Worm (Caenorhabditis elegans): ENCODE data around the gene cpt-2.

The cpt-2 gene

DNA sequence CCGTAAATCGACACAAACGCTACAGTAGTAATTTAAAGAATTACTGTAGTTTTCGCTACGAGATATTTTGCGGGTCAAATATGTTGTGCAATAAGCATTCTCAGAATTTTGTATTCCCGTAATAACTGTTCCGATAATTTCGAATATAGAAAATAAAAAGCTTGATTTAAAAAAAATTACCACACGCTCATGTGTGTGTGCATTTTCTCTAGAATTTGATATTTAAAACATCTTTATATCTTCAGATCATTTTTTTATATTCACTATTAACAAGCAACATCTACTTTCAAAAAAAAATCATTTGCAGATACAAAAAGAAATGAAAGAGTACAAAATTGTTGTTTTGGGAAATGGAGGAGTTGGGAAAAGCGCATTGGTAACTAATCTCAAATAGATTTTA lies 2.5 kb upstream of the cpt-2 start, which contains the start of gene rap-3:
Gene rap-3, plus strand, starts transcription at position 301 of the 400 bp plus-strand sequence.
- TF ChIP-seq pqm-1 (tag; optimal IDR thresholded peaks at IDR 0.05), result no peak
- TF ChIP-seq pros-1 (tag; optimal IDR thresholded peaks at IDR 0.05), result no peak

DNA sequence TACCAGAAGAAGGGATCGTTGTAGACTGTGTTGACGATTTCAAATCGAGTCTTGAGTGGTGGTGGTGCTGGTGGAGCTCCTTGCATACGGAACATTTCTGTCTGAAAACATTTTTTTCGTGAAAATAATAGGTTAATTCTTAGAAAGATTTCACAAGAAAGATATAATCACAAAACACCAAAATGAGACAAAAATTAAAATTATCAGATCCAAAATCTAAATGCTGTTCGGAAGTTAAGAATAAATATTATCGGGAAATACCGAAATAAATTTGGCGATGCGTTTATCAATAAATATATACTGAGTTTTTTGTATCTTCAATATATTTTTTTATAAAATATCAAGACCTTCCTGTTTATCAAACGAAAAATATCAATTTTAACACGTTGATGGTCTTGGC lies 950 bp upstream of the cpt-2 start, which contains the start of gene C08F8.9:
Gene C08F8.9, minus strand, starts transcription at position 101 of the 400 bp plus-strand sequence.
- TF ChIP-seq dmd-4 (tag; optimal IDR thresholded peaks at IDR 0.05; ENCODE audit: borderline replicate concordance) (no peak), ceh-9 (tag; optimal IDR thresholded peaks at IDR 0.05) (no peak), pat-9 (tag; optimal IDR thresholded peaks at IDR 0.05) (no peak), dve-1 (tag; optimal IDR thresholded peaks at IDR 0.05) (no peak), pha-2 (tag; optimal IDR thresholded peaks at IDR 0.05) (no peak), C38D4.7 (GFP tag; optimal IDR thresholded peaks at IDR 0.05) (no peak), tbx-7 (tag; optimal IDR thresholded peaks at IDR 0.05) (no peak), sdc-2 (tag; optimal IDR thresholded peaks at IDR 0.05) (no peak)

DNA sequence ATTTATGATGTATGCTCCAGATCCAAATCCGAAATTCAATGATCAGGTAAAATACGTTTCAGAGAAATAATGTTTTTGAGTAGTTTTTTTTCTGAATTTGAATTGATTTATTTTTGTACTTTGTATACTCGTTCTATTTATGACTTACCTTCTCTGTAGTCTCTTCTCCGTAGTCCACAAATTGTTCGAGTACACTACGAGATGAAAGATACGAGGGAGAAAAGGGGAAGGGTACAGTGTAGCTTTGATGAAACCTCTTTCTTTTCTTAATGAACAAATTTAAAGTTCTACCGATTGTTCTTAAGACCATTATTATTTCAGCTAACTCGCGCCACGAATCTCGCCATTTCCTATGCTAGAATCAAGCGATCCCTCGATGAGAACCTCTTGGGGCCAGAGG lies 632 bp downstream of the cpt-2 start:
- no peak for TF ChIP-seq hlh-13 (GFP tag; optimal IDR thresholded peaks at IDR 0.05)
- TF ChIP-seq nfya-1 (tag; optimal IDR thresholded peaks at IDR 0.05), result no peak
- TF ChIP-seq pha-4 (tag; optimal IDR thresholded peaks at IDR 0.05), result no peak
- no peak for TF ChIP-seq elt-4 (tag; optimal IDR thresholded peaks at IDR 0.05)
- no peak for TF ChIP-seq nhr-11 (tag; optimal IDR thresholded peaks at IDR 0.05)
- no peak for TF ChIP-seq ceh-24 (tag; optimal IDR thresholded peaks at IDR 0.05)
- TF ChIP-seq npax-4 (tag; optimal IDR thresholded peaks at IDR 0.05), result no peak
- no peak for TF ChIP-seq ceh-19 (GFP tag; optimal IDR thresholded peaks at IDR 0.05)
- TF ChIP-seq hlh-30 (tag; optimal IDR thresholded peaks at IDR 0.05; ENCODE audit: insufficient read depth), result no peak
- no peak for TF ChIP-seq pat-9 (tag; optimal IDR thresholded peaks at IDR 0.05)
- TF ChIP-seq lim-6 (tag; optimal IDR thresholded peaks at IDR 0.05), result no peak
- TF ChIP-seq syd-9 (tag; optimal IDR thresholded peaks at IDR 0.05), result no peak
- TF ChIP-seq tbx-2 (tag; optimal IDR thresholded peaks at IDR 0.05), result no peak
- TF ChIP-seq pax-1 (tag; optimal IDR thresholded peaks at IDR 0.05), result no peak
- no peak for TF ChIP-seq sdc-2 (tag; optimal IDR thresholded peaks at IDR 0.05)
- TF ChIP-seq gmeb-2 (tag; optimal IDR thresholded peaks at IDR 0.05), result no peak
- TF ChIP-seq nhr-232 (tag; optimal IDR thresholded peaks at IDR 0.05), result no peak

DNA sequence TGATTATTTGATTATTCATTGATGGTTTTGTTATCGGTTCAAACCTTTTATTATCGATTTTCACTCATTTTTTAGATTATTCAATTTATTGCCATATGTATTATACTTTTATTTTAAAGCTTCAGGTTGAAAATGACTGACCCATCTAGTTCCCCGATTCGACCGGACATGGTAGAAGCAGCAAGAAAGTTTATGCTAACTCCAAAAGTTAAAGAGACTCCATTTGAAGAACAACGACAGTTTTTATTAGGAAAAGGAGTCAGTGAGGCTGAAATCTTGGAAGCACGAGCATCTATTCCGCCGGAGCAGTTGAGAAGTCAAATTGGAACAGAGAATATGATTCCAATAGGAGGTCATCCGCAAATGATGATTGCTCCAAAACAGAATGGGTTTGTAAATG lies 3.6 kb downstream of the cpt-2 start, which contains the start of gene prx-14:
Gene prx-14, plus strand, starts transcription at position 120 of the 400 bp plus-strand sequence.
- TF ChIP-seq elt-2 (tag; optimal IDR thresholded peaks at IDR 0.05), result peak; percentile 33
- no peak for TF ChIP-seq elt-4 (tag; optimal IDR thresholded peaks at IDR 0.05)

DNA sequence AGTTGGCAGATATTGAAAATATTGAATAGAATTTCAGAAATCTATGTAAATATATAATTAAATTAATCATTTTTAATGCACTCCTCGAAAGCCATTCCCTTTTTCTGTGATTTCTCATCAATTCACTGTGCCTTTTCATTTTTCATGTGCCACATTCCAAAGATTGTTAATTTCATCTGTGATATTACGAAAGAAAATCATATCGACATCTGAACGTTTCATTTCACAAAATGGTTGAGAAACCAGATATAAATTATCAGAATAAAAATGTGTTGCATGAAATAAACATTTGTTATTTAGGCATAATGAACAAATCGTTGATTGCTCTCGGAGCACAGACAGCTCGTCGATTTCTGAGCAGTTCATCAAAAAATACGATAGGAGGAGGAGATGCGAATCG lies 4.5 kb downstream of the cpt-2 start, which contains the start of gene nuaf-3:
Gene nuaf-3, plus strand, starts transcription at position 301 of the 400 bp plus-strand sequence.
- TF ChIP-seq lin-11 (tag; optimal IDR thresholded peaks at IDR 0.05) (no peak), ztf-16 (tag; optimal IDR thresholded peaks at IDR 0.05) (no peak), ceh-22 (tag; optimal IDR thresholded peaks at IDR 0.05) (no peak), ceh-45 (GFP tag; IDR thresholded peaks at IDR 0.05) (no peak), zip-5 (tag; optimal IDR thresholded peaks at IDR 0.05) (no peak), sox-2 (GFP tag; IDR thresholded peaks at IDR 0.05) (no peak), ttx-3 (tag; optimal IDR thresholded peaks at IDR 0.05) (no peak), fkh-10 (GFP tag; optimal IDR thresholded peaks at IDR 0.05) (no peak), fax-1 (tag; optimal IDR thresholded peaks at IDR 0.05) (no peak), elt-4 (tag; optimal IDR thresholded peaks at IDR 0.05) (no peak), rnt-1 (tag; optimal IDR thresholded peaks at IDR 0.05) (no peak), syd-9 (tag; optimal IDR thresholded peaks at IDR 0.05) (no peak)
